Fruit fly (Drosophila melanogaster) whole organism, embryonic: ENCODE results near the gene Etfb.
A peak's percentile ranks its signal among the peaks of the same experiment; 100 is the strongest.

Experiments used
- CG11560 ChIP-seq: fragments of 200-800 bp; sonication (Bioruptor generic); IDR thresholded peaks from 3 replicates; pipeline ENCODE4 v1.3.6; 2022; ENCODE audit warnings: missing biosample characterization, missing genetic modification characterization
- CG12219 ChIP-seq: fragments of 200-800 bp; sonication (Bioruptor generic); optimal IDR thresholded peaks from 3 replicates; lab custom pipeline; 2018; ENCODE audit warnings: missing biosample characterization, mild to moderate bottlenecking, missing genetic modification characterization
- CG12299 ChIP-seq: fragments of 200-800 bp; sonication (Bioruptor generic); optimal IDR thresholded peaks from 2 replicates; lab custom pipeline; 2018; ENCODE audit warnings: missing biosample characterization, mild to moderate bottlenecking, missing genetic modification characterization
- CG13287 ChIP-seq: fragments of 200-800 bp; sonication (Bioruptor generic); IDR thresholded peaks from 2 replicates; pipeline ENCODE4 v1.3.6; 2022; ENCODE audit warnings: missing biosample characterization, missing genetic modification characterization; ENCODE audit not compliant: partially characterized antibody
- CG13624 ChIP-seq: fragments of 200-800 bp; sonication (Bioruptor generic); optimal IDR thresholded peaks from 2 replicates; lab custom pipeline; 2016; ENCODE audit warnings: missing biosample characterization, missing genetic modification characterization
- CG13894 ChIP-seq: fragments of 200-800 bp; sonication (Bioruptor generic); optimal IDR thresholded peaks from 3 replicates; lab custom pipeline; 2018; ENCODE audit warnings: missing biosample characterization, mild to moderate bottlenecking, missing genetic modification characterization, moderate library complexity
- CG15011 ChIP-seq: fragments of 200-800 bp; sonication (Bioruptor generic); optimal IDR thresholded peaks from 3 replicates; lab custom pipeline; 2018; ENCODE audit warnings: missing biosample characterization, mild to moderate bottlenecking, missing genetic modification characterization
- CG15269 ChIP-seq: fragments of 200-800 bp; sonication (Bioruptor generic); optimal IDR thresholded peaks from 2 replicates; lab custom pipeline; 2018; ENCODE audit warnings: missing biosample characterization, mild to moderate bottlenecking, missing genetic modification characterization, moderate library complexity
- CG16779 ChIP-seq: fragments of 200-800 bp; sonication (Bioruptor generic); IDR thresholded peaks from 2 replicates; pipeline ENCODE4 v1.3.6; 2022; ENCODE audit warnings: missing biosample characterization, missing genetic modification characterization
- CG17359 ChIP-seq: fragments of 200-800 bp; sonication (Bioruptor generic); optimal IDR thresholded peaks from 3 replicates; lab custom pipeline; 2018; ENCODE audit warnings: missing biosample characterization, mild to moderate bottlenecking, missing genetic modification characterization, moderate library complexity
- CG2120 ChIP-seq: fragments of 200-800 bp; sonication (Bioruptor generic); optimal IDR thresholded peaks from 3 replicates; lab custom pipeline; 2016; ENCODE audit warnings: missing biosample characterization, missing genetic modification characterization
- CG4328 ChIP-seq: fragments of 200-800 bp; sonication (Bioruptor generic); optimal IDR thresholded peaks from 3 replicates; lab custom pipeline; 2017; ENCODE audit warnings: missing biosample characterization, missing genetic modification reagents, missing genetic modification characterization
- CG6689 ChIP-seq: fragments of 200-800 bp; sonication (Bioruptor generic); IDR thresholded peaks from 2 replicates; pipeline ENCODE4 v1.3.6; 2022; ENCODE audit warnings: missing biosample characterization, missing genetic modification characterization
- CG8290 ChIP-seq, 3 experiments: fragments of 200-800 bp; sonication (Bioruptor generic); optimal IDR thresholded peaks; 2 replicates each; lab custom pipeline; 2016 to 2019; ENCODE audit warnings: missing biosample characterization in 3 of 3, missing genetic modification characterization in 3 of 3, mild to moderate bottlenecking in 2 of 3, moderate library complexity in 1 of 3
- Dll ChIP-seq: fragments of 200-800 bp; sonication (Bioruptor generic); IDR thresholded peaks from 4 replicates; pipeline ENCODE4 v1.3.6; 2022; ENCODE audit warnings: missing biosample characterization, missing genetic modification characterization; ENCODE audit not compliant: partially characterized antibody
- ERR ChIP-seq: fragments of 200-800 bp; sonication (Bioruptor generic); optimal IDR thresholded peaks from 2 replicates; lab custom pipeline; 2016; ENCODE audit warnings: missing biosample characterization, missing genetic modification characterization
- Fer1 ChIP-seq: fragments of 200-800 bp; sonication (Bioruptor generic); optimal IDR thresholded peaks from 2 replicates; lab custom pipeline; 2017; ENCODE audit warnings: missing biosample characterization, mild to moderate bottlenecking, missing genetic modification characterization
- Gsc ChIP-seq: fragments of 200-800 bp; sonication (Bioruptor generic); IDR thresholded peaks from 2 replicates; pipeline ENCODE4 v1.3.6; 2022; ENCODE audit warnings: missing biosample characterization, missing genetic modification characterization
- Jarid2 ChIP-seq: fragments of 200-800 bp; sonication (Bioruptor generic); optimal IDR thresholded peaks from 3 replicates; lab custom pipeline; 2017; ENCODE audit warnings: mild to moderate bottlenecking, missing biosample characterization, missing genetic modification reagents, missing genetic modification characterization
- NC2α ChIP-seq: fragments of 200-800 bp; sonication (Bioruptor generic); optimal IDR thresholded peaks from 2 replicates; lab custom pipeline; 2016; ENCODE audit warnings: missing biosample characterization, missing genetic modification characterization
- NFAT ChIP-seq: fragments of 200-800 bp; sonication (Bioruptor generic); IDR thresholded peaks from 2 replicates; pipeline ENCODE4 v1.3.6; 2022; ENCODE audit warnings: missing biosample characterization, missing genetic modification characterization
- Oaz ChIP-seq: fragments of 200-800 bp; sonication (Bioruptor generic); IDR thresholded peaks from 2 replicates; pipeline ENCODE4 v1.3.6; 2022; ENCODE audit warnings: missing biosample characterization, missing genetic modification characterization
- PHDP ChIP-seq: fragments of 200-800 bp; sonication (Bioruptor generic); optimal IDR thresholded peaks from 3 replicates; lab custom pipeline; 2018; ENCODE audit warnings: missing biosample characterization, mild to moderate bottlenecking, missing genetic modification characterization, moderate library complexity
- Pdp1 ChIP-seq, 2 experiments: fragments of 200-800 bp; sonication (Bioruptor generic); optimal IDR thresholded peaks; 3 replicates each; lab custom pipeline; 2016; ENCODE audit warnings: missing biosample characterization in 2 of 2, missing genetic modification characterization in 2 of 2, mild to moderate bottlenecking in 1 of 2, moderate library complexity in 1 of 2
- Rx ChIP-seq: fragments of 200-800 bp; sonication (Bioruptor generic); IDR thresholded peaks from 2 replicates; pipeline ENCODE4 v1.3.6; 2022; ENCODE audit warnings: missing biosample characterization, missing genetic modification characterization
- Scr ChIP-seq: fragments of 200-800 bp; sonication (Bioruptor generic); IDR thresholded peaks from 2 replicates; pipeline ENCODE4 v1.3.6; 2022; ENCODE audit warnings: missing biosample characterization, missing genetic modification characterization; ENCODE audit not compliant: partially characterized antibody
- Side ChIP-seq: fragments of 200-800 bp; sonication (Bioruptor generic); optimal IDR thresholded peaks from 2 replicates; lab custom pipeline; 2016; ENCODE audit warnings: missing biosample characterization, missing genetic modification characterization
- Trl ChIP-seq, 3 experiments: fragments of >200 bp in 2 of 3; fragments of 200-800 bp in 1 of 3; sonication (Bioruptor generic) in 1 of 3; optimal IDR thresholded peaks; 2 replicates in 1 of 3; 3 replicates in 2 of 3; lab custom pipeline; 2016 to 2017; ENCODE audit warnings: missing biosample characterization in 1 of 3, missing genetic modification characterization in 1 of 3
- al ChIP-seq: fragments of 200-800 bp; sonication (Bioruptor generic); IDR thresholded peaks from 2 replicates; pipeline ENCODE4 v1.3.6; 2022; ENCODE audit warnings: missing biosample characterization, missing genetic modification characterization
- ato ChIP-seq: fragments of 200-800 bp; sonication (Bioruptor generic); IDR thresholded peaks from 2 replicates; pipeline ENCODE4 v1.3.6; 2022; ENCODE audit warnings: missing biosample characterization, missing genetic modification characterization; ENCODE audit not compliant: partially characterized antibody
- bowl ChIP-seq: fragments of 200-800 bp; sonication (Bioruptor generic); IDR thresholded peaks from 2 replicates; pipeline ENCODE4 v1.3.6; 2022; ENCODE audit warnings: missing biosample characterization, missing genetic modification characterization
- crc ChIP-seq: fragments of 200-800 bp; sonication (Bioruptor generic); optimal IDR thresholded peaks from 2 replicates; lab custom pipeline; 2016; ENCODE audit warnings: missing biosample characterization, missing genetic modification characterization
- da ChIP-seq: fragments of 200-800 bp; sonication (Bioruptor generic); optimal IDR thresholded peaks from 2 replicates; lab custom pipeline; 2016; ENCODE audit warnings: missing biosample characterization, missing genetic modification characterization
- dpn ChIP-seq, 2 experiments: fragments of 200-800 bp; sonication (Bioruptor generic); optimal IDR thresholded peaks; 3 replicates each; lab custom pipeline; 2016; ENCODE audit warnings: missing biosample characterization in 2 of 2, missing genetic modification characterization in 2 of 2
- gro ChIP-seq: fragments of 200-800 bp; sonication (Bioruptor generic); optimal IDR thresholded peaks from 2 replicates; lab custom pipeline; 2016; ENCODE audit warnings: missing biosample characterization, missing genetic modification characterization
- her ChIP-seq: fragments of 200-800 bp; sonication (Bioruptor generic); optimal IDR thresholded peaks from 2 replicates; lab custom pipeline; 2016; ENCODE audit warnings: missing biosample characterization, missing genetic modification characterization
- jigr1 ChIP-seq: fragments of 200-800 bp; sonication (Bioruptor generic); IDR thresholded peaks from 3 replicates; pipeline ENCODE4 v1.3.6; 2022; ENCODE audit warnings: missing biosample characterization, missing genetic modification characterization
- kay ChIP-seq: fragments of 200-800 bp; sonication (Bioruptor generic); optimal IDR thresholded peaks from 2 replicates; lab custom pipeline; 2016; ENCODE audit warnings: missing biosample characterization, missing genetic modification characterization
- lbe ChIP-seq: fragments of 200-800 bp; sonication (Bioruptor generic); optimal IDR thresholded peaks from 2 replicates; lab custom pipeline; 2016; ENCODE audit warnings: missing biosample characterization, mild to moderate bottlenecking, missing genetic modification characterization
- run ChIP-seq: fragments of 200-800 bp; sonication (Bioruptor generic); optimal IDR thresholded peaks from 3 replicates; lab custom pipeline; 2018; ENCODE audit warnings: missing biosample characterization, mild to moderate bottlenecking, missing genetic modification characterization
- scrt ChIP-seq: fragments of 200-800 bp; sonication (Bioruptor generic); optimal IDR thresholded peaks from 2 replicates; lab custom pipeline; 2018; ENCODE audit warnings: missing biosample characterization, mild to moderate bottlenecking, missing genetic modification characterization, moderate library complexity
- sima ChIP-seq: fragments of 200-800 bp; sonication (Bioruptor generic); optimal IDR thresholded peaks from 2 replicates; lab custom pipeline; 2016; ENCODE audit warnings: missing biosample characterization, missing genetic modification characterization
- slou ChIP-seq: fragments of 200-800 bp; sonication (Bioruptor generic); optimal IDR thresholded peaks from 3 replicates; lab custom pipeline; 2016; ENCODE audit warnings: missing biosample characterization, missing genetic modification characterization
- toy ChIP-seq: fragments of 200-800 bp; sonication (Bioruptor generic); IDR thresholded peaks from 2 replicates; pipeline ENCODE4 v1.3.6; 2022; ENCODE audit warnings: missing biosample characterization, missing genetic modification characterization
- tup ChIP-seq: fragments of 200-800 bp; sonication (Bioruptor generic); optimal IDR thresholded peaks from 2 replicates; lab custom pipeline; 2016; ENCODE audit warnings: missing biosample characterization, mild to moderate bottlenecking, missing genetic modification characterization, moderate library complexity
- unpg ChIP-seq: fragments of 200-800 bp; sonication (Bioruptor generic); optimal IDR thresholded peaks from 3 replicates; lab custom pipeline; 2018; ENCODE audit warnings: missing biosample characterization, mild to moderate bottlenecking, missing genetic modification characterization, moderate library complexity
- zen2 ChIP-seq: fragments of 200-800 bp; sonication (Bioruptor generic); IDR thresholded peaks from 3 replicates; pipeline ENCODE4 v1.3.6; 2022; ENCODE audit warnings: missing biosample characterization, missing genetic modification characterization; ENCODE audit not compliant: partially characterized antibody

The Etfb gene

dm6 chr3R:29783210-29783609 is 19.5 kb downstream of the Etfb start (continued):
- TF ChIP-seq CG15269 (tag; lab: Kevin White, UChicago) (no peak), unpg (GFP tag; lab: Kevin White, UChicago) (no peak), toy (GFP tag; lab: Robert Waterston, UW) (no peak), CG13894 (tag; lab: Kevin White, UChicago) (no peak)

DNA sequence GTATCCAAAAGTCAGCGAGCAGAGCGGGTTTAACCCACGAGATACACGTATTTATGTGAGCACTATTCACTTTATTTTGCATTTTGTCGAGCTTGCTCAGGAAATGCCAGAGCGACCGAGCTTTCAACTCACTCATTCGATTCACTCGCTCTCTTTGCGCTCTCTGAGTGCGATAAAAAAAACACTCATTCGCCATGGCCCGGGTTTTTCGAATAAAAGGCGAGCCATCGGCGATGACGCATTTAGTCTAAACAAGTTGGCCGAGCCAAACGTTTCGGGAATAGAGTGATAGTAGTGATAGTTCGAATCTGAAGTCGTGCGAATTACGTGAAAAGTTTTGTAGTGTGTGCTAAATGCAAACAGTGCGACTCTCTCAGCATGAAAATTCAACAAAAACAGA is 20.4 kb downstream of the Etfb start:
- TF ChIP-seq Side (GFP tag; lab: Kevin White, UChicago): peak; percentile 36
- no peak for TF ChIP-seq tup (GFP tag; lab: Kevin White, UChicago)
- no peak for TF ChIP-seq slou
- peak in 1 of 2 experiments; percentile 26 for TF ChIP-seq dpn (GFP tag; optimal IDR thresholded peaks at IDR 0.05; lab: Kevin White, UChicago)
- TF ChIP-seq Jarid2 (GFP tag; lab: Kevin White, UChicago): peak; percentile 94
- peak; percentile 8 for TF ChIP-seq CG17359
- 0 out of 2 replicates have a peak, but pooled peaks have one; percentile 44 for TF ChIP-seq CG16779 (GFP tag; lab: Robert Waterston, UW)
- TF ChIP-seq NC2α (GFP tag; lab: Kevin White, UChicago): no peak
- no peak for TF ChIP-seq jigr1 (GFP tag; lab: Robert Waterston, UW)
- no peak for TF ChIP-seq crc (GFP tag; lab: Kevin White, UChicago)
- TF ChIP-seq Dll (GFP tag; lab: Robert Waterston, UW): peak; percentile 40; the same call in 1 of the 4 replicates
- no peak for TF ChIP-seq Pdp1 (GFP tag; optimal IDR thresholded peaks at IDR 0.05; lab: Kevin White, UChicago)
- TF ChIP-seq CG13287 (GFP tag; lab: Robert Waterston, UW): peak; percentile 63
- TF ChIP-seq run (tag; lab: Kevin White, UChicago): peak; percentile 16
- no peak for TF ChIP-seq da (GFP tag; lab: Kevin White, UChicago)
- TF ChIP-seq bowl (GFP tag; lab: Robert Waterston, UW): no peak
- no peak for TF ChIP-seq sima (GFP tag; lab: Kevin White, UChicago)
- no peak for TF ChIP-seq CG15011 (GFP tag; lab: Kevin White, UChicago)
- no peak for TF ChIP-seq CG8290 (GFP tag; optimal IDR thresholded peaks at IDR 0.05; lab: Kevin White, UChicago)
- TF ChIP-seq CG8290 (tag; optimal IDR thresholded peaks at IDR 0.05; lab: Kevin White, UChicago): peak in 1 of 2 experiments; percentile 61
- TF ChIP-seq Oaz (GFP tag; lab: Robert Waterston, UW): no peak
- peak; percentile 61 for TF ChIP-seq NFAT
- TF ChIP-seq Gsc (GFP tag; lab: Robert Waterston, UW): no peak
- no peak for TF ChIP-seq CG11560 (tag; lab: Robert Waterston, UW)
- peak; percentile 44; the same call in 1 of the 2 replicates for TF ChIP-seq Scr
- no peak for TF ChIP-seq al
- peak; percentile 16 for TF ChIP-seq ERR (GFP tag; lab: Kevin White, UChicago)
- TF ChIP-seq CG2120 (GFP tag; lab: Kevin White, UChicago): no peak
- peak; percentile 42 for TF ChIP-seq gro (GFP tag; lab: Kevin White, UChicago)
- TF ChIP-seq CG4328 (GFP tag; lab: Kevin White, UChicago): peak; percentile 10
- TF ChIP-seq CG12299: no peak
- peak; percentile 60 for TF ChIP-seq Fer1 (GFP tag; lab: Kevin White, UChicago)
- no peak for TF ChIP-seq CG12219 (GFP tag; lab: Kevin White, UChicago)
- peak; percentile 76 for TF ChIP-seq CG13624
- TF ChIP-seq CG13894 (tag; lab: Kevin White, UChicago): peak; percentile 63
- peak; percentile 24 for TF ChIP-seq her (GFP tag; lab: Kevin White, UChicago)
- peak; percentile 52 for TF ChIP-seq scrt (GFP tag; lab: Kevin White, UChicago)
- peak; percentile 56; the same call in 1 of the 2 replicates for TF ChIP-seq ato
- no peak for TF ChIP-seq Rx (GFP tag; lab: Robert Waterston, UW)
- peak; percentile 40 for TF ChIP-seq lbe (GFP tag; lab: Kevin White, UChicago)
- peak; percentile 80 to 95 for TF ChIP-seq Trl (optimal IDR thresholded peaks at IDR 0.05; lab: Kevin White, UChicago)
- peak; percentile 20 for TF ChIP-seq Trl (GFP tag; optimal IDR thresholded peaks at IDR 0.05; lab: Kevin White, UChicago)
- 0 out of 2 replicates have a peak, but pooled peaks have one; percentile 7 for TF ChIP-seq CG6689 (GFP tag; lab: Robert Waterston, UW)
- TF ChIP-seq unpg (GFP tag; lab: Kevin White, UChicago): no peak
- TF ChIP-seq kay (GFP tag; lab: Kevin White, UChicago): peak; percentile 99
- peak; percentile 51; the same call in 1 of the 3 replicates for TF ChIP-seq zen2 (GFP tag; lab: Robert Waterston, UW)
- peak; percentile 29 for TF ChIP-seq PHDP (tag; lab: Kevin White, UChicago)
